Worm (Caenorhabditis elegans) whole organism, young adult: ENCODE results near the gene spig-5.

ENCODE experiments used
- B0035.1 ChIP-seq: sonication (generic microtip); optimal IDR thresholded peaks from 2 replicates; lab custom pipeline; 2016; ENCODE audit warnings: missing genetic modification characterization, mild to moderate bottlenecking, missing compliant biosample characterization, missing genotype, missing genetic modification reagents
- F33H1.4 ChIP-seq: fragments of 200-800 bp; sonication (Bioruptor generic); IDR thresholded peaks from 2 replicates; pipeline ENCODE4 v1.3.6; 2022; ENCODE audit warnings: missing genetic modification reagents, missing genetic modification characterization, missing compliant biosample characterization
- ZK185.1 ChIP-seq: sonication (generic microtip); optimal IDR thresholded peaks from 2 replicates; lab custom pipeline; 2016; ENCODE audit warnings: mild to moderate bottlenecking, missing genetic modification characterization, missing compliant biosample characterization; ENCODE audit not compliant: poor library complexity, severe bottlenecking
- aptf-2 ChIP-seq: fragments of 200-800 bp; sonication (Bioruptor generic); conservative IDR thresholded peaks from 2 replicates; pipeline ENCODE4 v1.3.6; 2022; ENCODE audit warnings: missing genetic modification reagents, missing genetic modification characterization, missing compliant biosample characterization
- aptf-3 ChIP-seq: fragments of 200-800 bp; sonication (Bioruptor generic); IDR thresholded peaks from 2 replicates; pipeline ENCODE4 v1.3.6; 2022; ENCODE audit warnings: missing genetic modification characterization, missing compliant biosample characterization
- atf-7 ChIP-seq: sonication (generic microtip); optimal IDR thresholded peaks from 2 replicates; lab custom pipeline; 2017; ENCODE audit warnings: mild to moderate bottlenecking, missing genetic modification characterization, missing compliant biosample characterization
- cebp-1 ChIP-seq, 2 experiments: fragments of 200-800 bp in 1 of 2; sonication (Bioruptor generic) in 1 of 2; sonication (generic microtip) in 1 of 2; IDR thresholded peaks in 1 of 2; optimal IDR thresholded peaks in 1 of 2; 2 replicates each; pipeline versions ENCODE4 v1.3.6 to Lab custom; 2017 to 2022; ENCODE audit warnings: missing compliant biosample characterization in 2 of 2, missing genetic modification characterization in 2 of 2, mild to moderate bottlenecking in 1 of 2, missing genetic modification reagents in 1 of 2, moderate library complexity in 1 of 2
- ceh-91 ChIP-seq: fragments of 200-800 bp; sonication (Bioruptor generic); IDR thresholded peaks from 2 replicates; pipeline ENCODE4 v1.3.6; 2022; ENCODE audit warnings: missing genetic modification reagents, missing genetic modification characterization, missing compliant biosample characterization
- dox-1 ChIP-seq: fragments of 200-800 bp; sonication (Bioruptor generic); IDR thresholded peaks from 2 replicates; pipeline ENCODE4 v1.3.6; 2022; ENCODE audit warnings: missing genetic modification reagents, missing genetic modification characterization, missing compliant biosample characterization
- dpl-1 ChIP-seq: fragments of 150-350 bp; optimal IDR thresholded peaks from 2 replicates; lab custom pipeline; 2014; ENCODE audit warnings: missing biosample characterization, missing genetic modification reagents, missing genetic modification characterization
- efl-1 ChIP-seq: fragments of 150-350 bp; optimal IDR thresholded peaks from 2 replicates; lab custom pipeline; 2014; ENCODE audit warnings: missing biosample characterization, missing genetic modification reagents, missing genetic modification characterization
- gei-17 ChIP-seq: fragments of 200-800 bp; sonication (Bioruptor generic); optimal IDR thresholded peaks from 2 replicates; lab custom pipeline; 2018; ENCODE audit warnings: mild to moderate bottlenecking, missing genetic modification characterization, missing compliant biosample characterization
- him-1 ChIP-seq: sonication (generic microtip); optimal IDR thresholded peaks from 2 replicates; lab custom pipeline; 2016; ENCODE audit warnings: missing genotype, missing genetic modification reagents, missing genetic modification characterization, missing compliant biosample characterization
- hrde-1 ChIP-seq: sonication (generic microtip); optimal IDR thresholded peaks from 2 replicates; lab custom pipeline; 2016; ENCODE audit warnings: missing genetic modification characterization, mild to moderate bottlenecking, missing compliant biosample characterization, moderate library complexity, missing genotype, missing genetic modification reagents, borderline replicate concordance
- hsf-1 ChIP-seq: fragments of 200-800 bp; sonication (Bioruptor generic); IDR thresholded peaks from 2 replicates; pipeline ENCODE4 v1.3.6; 2022; ENCODE audit warnings: missing genetic modification reagents, missing genetic modification characterization, missing compliant biosample characterization
- madf-10 ChIP-seq: sonication (generic microtip); optimal IDR thresholded peaks from 2 replicates; lab custom pipeline; 2016; ENCODE audit warnings: mild to moderate bottlenecking, missing genetic modification characterization, missing compliant biosample characterization
- madf-6 ChIP-seq: fragments of 200-800 bp; sonication (Bioruptor generic); IDR thresholded peaks from 2 replicates; pipeline ENCODE4 v1.3.6; 2022; ENCODE audit warnings: missing genetic modification reagents, missing genetic modification characterization, missing compliant biosample characterization
- madf-8 ChIP-seq: fragments of 200-800 bp; sonication (Bioruptor generic); conservative IDR thresholded peaks from 2 replicates; pipeline ENCODE4 v1.3.6; 2022; ENCODE audit warnings: missing genetic modification reagents, missing genetic modification characterization, missing compliant biosample characterization
- nfyb-1 ChIP-seq: fragments of 200-800 bp; sonication (Bioruptor generic); IDR thresholded peaks from 2 replicates; pipeline ENCODE4 v1.3.6; 2022; ENCODE audit warnings: missing genetic modification reagents, missing genetic modification characterization, missing compliant biosample characterization
- pbrm-1 ChIP-seq: fragments of 200-800 bp; sonication (Bioruptor generic); IDR thresholded peaks from 2 replicates; pipeline ENCODE4 v1.3.6; 2022; ENCODE audit warnings: missing genetic modification reagents, missing genetic modification characterization, missing compliant biosample characterization
- pha-4 ChIP-seq: fragments of 150-350 bp; sonication (generic microtip); optimal IDR thresholded peaks from 2 replicates; lab custom pipeline; 2014; ENCODE audit warnings: missing biosample characterization, missing genetic modification reagents, missing genetic modification characterization
- repo-1 ChIP-seq: sonication (generic microtip); optimal IDR thresholded peaks from 2 replicates; lab custom pipeline; 2017; ENCODE audit warnings: mild to moderate bottlenecking, missing genetic modification characterization, missing compliant biosample characterization
- snpc-1.3 ChIP-seq: sonication (generic microtip); optimal IDR thresholded peaks from 2 replicates; lab custom pipeline; 2017; ENCODE audit warnings: missing genetic modification characterization, mild to moderate bottlenecking, missing compliant biosample characterization, antibody characterized with exemption, moderate library complexity, missing genotype, missing genetic modification reagents; ENCODE audit not compliant: insufficient read depth
- ztf-18 ChIP-seq: sonication (generic microtip); optimal IDR thresholded peaks from 2 replicates; lab custom pipeline; 2016; ENCODE audit warnings: missing genotype, mild to moderate bottlenecking, missing genetic modification characterization, missing compliant biosample characterization

Gene spig-5

DNA sequence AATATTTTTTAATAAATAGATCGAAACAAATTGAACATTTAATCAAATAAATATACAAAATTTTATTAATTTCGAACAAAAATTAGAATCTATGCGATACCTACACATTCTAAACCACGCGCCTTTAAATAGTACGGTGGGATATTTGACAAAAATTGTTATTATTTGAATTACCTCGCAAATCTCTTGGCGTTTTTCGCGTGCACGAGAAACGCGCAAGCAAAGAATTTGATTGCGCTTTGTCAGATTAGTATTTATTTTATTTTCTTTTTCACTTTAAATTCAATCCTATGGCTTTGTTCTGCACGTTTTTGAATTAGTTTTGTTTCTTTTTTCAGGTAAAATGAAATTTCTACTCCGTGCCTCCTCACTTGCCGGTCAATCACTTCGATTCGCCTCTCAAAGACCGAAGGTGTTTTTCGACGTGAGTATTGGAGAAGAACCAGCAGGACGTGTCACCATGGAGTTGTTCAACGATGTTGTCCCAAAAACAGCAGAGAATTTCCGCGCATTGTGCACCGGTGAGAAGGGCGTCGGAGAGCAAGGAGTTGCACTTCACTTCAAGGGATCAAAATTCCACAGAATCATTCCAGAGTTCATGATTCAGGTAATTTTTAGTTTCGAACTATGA lies 47.6 kb downstream of the spig-5 start, which contains the start of gene cyn-1 (continued):
- peak; percentile 79 for TF ChIP-seq snpc-1.3
- no peak for TF ChIP-seq atf-7 (tag; lab: Kevin White, UChicago)
- peak; percentile 55 for TF ChIP-seq hrde-1 (tag; lab: Kevin White, UChicago)
- TF ChIP-seq ZK185.1 (tag; lab: Kevin White, UChicago), result peak; percentile 67
- no peak for TF ChIP-seq aptf-2 (GFP tag; lab: Robert Waterston, UW)
- TF ChIP-seq dpl-1 (GFP tag; lab: Kevin White, UChicago), result peak; percentile 75
- peak; percentile 66 for TF ChIP-seq madf-6 (GFP tag; lab: Robert Waterston, UW)
- peak; percentile 96 for TF ChIP-seq ztf-18 (tag; lab: Kevin White, UChicago)
- peak; percentile 25; the same call in 1 of the 2 replicates for TF ChIP-seq pbrm-1 (GFP tag; lab: Robert Waterston, UW)
- no peak for TF ChIP-seq repo-1
- TF ChIP-seq aptf-3 (GFP tag; lab: Robert Waterston, UW), result no peak
- TF ChIP-seq dox-1 (GFP tag; lab: Robert Waterston, UW), result peak; percentile 67
- TF ChIP-seq madf-10 (tag; lab: Kevin White, UChicago), result peak; percentile 51
- TF ChIP-seq efl-1 (GFP tag; lab: Kevin White, UChicago), result peak; percentile 81
- 0 out of 2 replicates have a peak, but pooled peaks have one; percentile 9 for TF ChIP-seq hsf-1 (GFP tag; lab: Robert Waterston, UW)
- 0 out of 2 replicates have a peak, but pooled peaks have one; percentile 11 for TF ChIP-seq ceh-91 (GFP tag; lab: Robert Waterston, UW)
- TF ChIP-seq gei-17 (GFP tag; lab: Kevin White, UChicago), result no peak
- TF ChIP-seq him-1 (tag; lab: Kevin White, UChicago), result peak; percentile 59
- TF ChIP-seq madf-8 (GFP tag; lab: Robert Waterston, UW), result peak; percentile 34; the same call in 1 of the 2 replicates
- peak; percentile 12 for TF ChIP-seq B0035.1 (tag; lab: Kevin White, UChicago)
- 0 out of 2 replicates have a peak, but pooled peaks have one; percentile 52 for TF ChIP-seq F33H1.4 (GFP tag; lab: Robert Waterston, UW)
- TF ChIP-seq cebp-1 (GFP tag; IDR thresholded peaks at IDR 0.05; lab: Robert Waterston, UW), result no peak
- peak; percentile 72 for TF ChIP-seq cebp-1 (tag; optimal IDR thresholded peaks at IDR 0.05; lab: Kevin White, UChicago)
- no peak for TF ChIP-seq pha-4 (tag; lab: Kevin White, UChicago)

DNA sequence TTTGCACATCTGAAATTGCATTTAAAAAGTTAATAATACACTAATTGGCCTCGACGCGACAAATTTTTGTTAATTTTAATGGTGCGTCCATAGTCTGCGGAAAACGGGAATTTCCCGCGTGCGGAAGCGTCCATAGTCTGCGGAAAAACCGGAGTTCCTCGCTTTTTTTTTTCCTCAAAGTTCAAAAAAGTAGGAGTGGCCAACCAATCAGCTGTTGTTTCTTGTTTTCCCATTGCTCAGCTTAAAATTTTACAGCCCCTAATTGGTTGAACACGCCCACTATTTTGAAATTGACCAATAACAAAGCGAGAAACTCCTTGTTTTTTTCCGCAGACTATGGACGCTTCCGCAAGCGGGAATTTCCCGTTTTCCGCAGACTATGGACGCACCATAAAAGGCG lies 49.1 kb downstream of the spig-5 start:
- 0 out of 2 replicates have a peak, but pooled peaks have one; percentile 28 for TF ChIP-seq nfyb-1
- TF ChIP-seq, all 124 proteins: peak for 1; not testable (repeated sequence) for 123
